Worm (Caenorhabditis elegans) whole organism, mixed stage, embryonic: ENCODE data around the gene C44H4.4.

ENCODE experiments used
- cnd-1 ChIP-seq: fragments of 200-800 bp; sonication (Bioruptor generic); optimal IDR thresholded peaks from 2 replicates; lab custom pipeline; 2018; ENCODE audit warnings: mild to moderate bottlenecking, missing genetic modification characterization, missing compliant biosample characterization
- lsy-2 ChIP-seq: fragments of 150-350 bp; optimal IDR thresholded peaks from 2 replicates; lab custom pipeline; 2014; ENCODE audit warnings: missing biosample characterization, missing genetic modification characterization
- mep-1 ChIP-seq: fragments of 150-350 bp; optimal IDR thresholded peaks from 2 replicates; lab custom pipeline; 2017; ENCODE audit warnings: missing biosample characterization, missing genetic modification reagents, missing genetic modification characterization, inconsistent platforms
- nhr-2 ChIP-seq: fragments of 150-350 bp; optimal IDR thresholded peaks from 2 replicates; lab custom pipeline; 2014; ENCODE audit warnings: missing biosample characterization, missing genetic modification characterization
- nhr-28 ChIP-seq: fragments of 150-350 bp; optimal IDR thresholded peaks from 2 replicates; lab custom pipeline; 2014; ENCODE audit warnings: missing biosample characterization, missing genetic modification characterization
- snpc-4 ChIP-seq: fragments of 150-350 bp; optimal IDR thresholded peaks from 2 replicates; lab custom pipeline; 2014; ENCODE audit warnings: missing biosample characterization, missing genetic modification characterization
- zip-8 ChIP-seq: fragments of 150-350 bp; optimal IDR thresholded peaks from 2 replicates; lab custom pipeline; 2014; ENCODE audit warnings: missing biosample characterization, missing genetic modification characterization

DNA sequence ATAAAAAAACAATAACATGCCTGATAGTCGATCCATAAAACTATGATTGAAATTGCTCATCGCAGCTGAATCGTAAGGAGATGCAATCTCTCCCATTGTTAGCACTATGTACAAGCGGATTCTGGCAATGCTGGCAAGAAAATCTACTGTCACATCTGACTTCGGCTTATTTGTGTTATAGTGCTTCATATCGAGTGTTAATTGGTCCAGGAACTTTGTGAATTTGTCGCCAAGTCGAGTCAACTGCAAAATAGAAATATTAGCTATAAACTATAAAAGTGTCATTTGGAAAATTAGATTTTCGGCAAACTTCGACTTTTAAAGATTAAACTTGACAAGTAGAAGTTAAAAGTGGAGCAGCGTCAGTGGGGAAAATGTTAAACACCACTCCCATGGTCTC lies 4.6 kb downstream of the C44H4.4 start:
- TF ChIP-seq nhr-2 (tag; lab: Kevin White, UChicago) (no peak), zip-8 (tag; lab: Kevin White, UChicago) (no peak), lsy-2 (no peak), mep-1 (tag; lab: Kevin White, UChicago) (no peak), cnd-1 (tag; lab: Kevin White, UChicago) (no peak), nhr-28 (tag; lab: Kevin White, UChicago) (no peak), snpc-4 (no peak)
